Fruit fly (Drosophila melanogaster): ENCODE measurements around the gene nSyb.

nSyb gene

dm6 chr3L:1647276-1647919 lies 9.8 kb upstream of the nSyb start, which contains the start of the genes CG17249 and Bro (continued):
- TF ChIP-seq CHES-1-like (GFP tag; optimal IDR thresholded peaks at IDR 0.05) (peak; percentile 55), Adf1 (GFP tag; IDR thresholded peaks at IDR 0.05) (no peak), CG7372 (GFP tag; IDR thresholded peaks at IDR 0.05) (no peak), CG9727 (GFP tag; optimal IDR thresholded peaks at IDR 0.05) (no peak), CG18011 (GFP tag; optimal IDR thresholded peaks at IDR 0.05) (no peak), CG12104 (GFP tag; optimal IDR thresholded peaks at IDR 0.05) (peak; percentile 18), Side (GFP tag; optimal IDR thresholded peaks at IDR 0.05) (peak; percentile 24), danr (GFP tag; IDR thresholded peaks at IDR 0.05) (no peak), seq (GFP tag; IDR thresholded peaks at IDR 0.05) (no peak), lab (GFP tag; optimal IDR thresholded peaks at IDR 0.05) (no peak), CG17829 (tag; optimal IDR thresholded peaks at IDR 0.05) (peak; percentile 3), rib (GFP tag; IDR thresholded peaks at IDR 0.05) (no peak), Tbp (GFP tag; optimal IDR thresholded peaks at IDR 0.05) (no peak), CG10959 (GFP tag; IDR thresholded peaks at IDR 0.05) (no peak), Fer2 (tag; optimal IDR thresholded peaks at IDR 0.05) (no peak), CG14667 (GFP tag; IDR thresholded peaks at IDR 0.05) (no peak), GATAe (GFP tag; conservative IDR thresholded peaks at IDR 0.05) (no peak), CG32532 (GFP tag; IDR thresholded peaks at IDR 0.05) (no peak), CG9215 (GFP tag; IDR thresholded peaks at IDR 0.05) (no peak), sens (GFP tag) (peak; percentile 55), CG18599 (GFP tag; optimal IDR thresholded peaks at IDR 0.05) (no peak), ci (GFP tag; IDR thresholded peaks at IDR 0.05) (peak; percentile 23; the same call in 1 of the 3 replicates), Xbp1 (GFP tag; optimal IDR thresholded peaks at IDR 0.05) (peak; percentile 68), bcd (GFP tag; optimal IDR thresholded peaks at IDR 0.05) (no peak), chm (GFP tag; IDR thresholded peaks at IDR 0.05) (no peak), crc (GFP tag; optimal IDR thresholded peaks at IDR 0.05) (no peak), ftz-f1 (GFP tag; optimal IDR thresholded peaks at IDR 0.05) (no peak), chif (GFP tag; optimal IDR thresholded peaks at IDR 0.05) (no peak), zen2 (GFP tag; IDR thresholded peaks at IDR 0.05; ENCODE audit: partially characterized antibody) (no peak), hth (optimal IDR thresholded peaks at IDR 0.05) (no peak), jing (GFP tag; optimal IDR thresholded peaks at IDR 0.05) (no peak), CG12942 (GFP tag; optimal IDR thresholded peaks at IDR 0.05) (peak; percentile 9), Hand (GFP tag; optimal IDR thresholded peaks at IDR 0.05) (no peak), pho (GFP tag; optimal IDR thresholded peaks at IDR 0.05) (peak; percentile 50), zf30C (GFP tag; optimal IDR thresholded peaks at IDR 0.05) (no peak), CG8944 (GFP tag; optimal IDR thresholded peaks at IDR 0.05) (peak; percentile 9), zen (tag; optimal IDR thresholded peaks at IDR 0.05) (no peak), nerfin-2 (GFP tag; IDR thresholded peaks at IDR 0.05; ENCODE audit: partially characterized antibody) (no peak), ab (GFP tag; optimal IDR thresholded peaks at IDR 0.05) (no peak), CG12744 (GFP tag; optimal IDR thresholded peaks at IDR 0.05) (no peak), fru (optimal IDR thresholded peaks at IDR 0.05) (no peak), CG10209 (GFP tag; optimal IDR thresholded peaks at IDR 0.05) (no peak), Jarid2 (GFP tag; optimal IDR thresholded peaks at IDR 0.05) (no peak), Fer3 (tag; optimal IDR thresholded peaks at IDR 0.05) (no peak), CG6813 (GFP tag; optimal IDR thresholded peaks at IDR 0.05) (no peak), tgo (GFP tag; IDR thresholded peaks at IDR 0.05) (no peak), Sry-δ (GFP tag; optimal IDR thresholded peaks at IDR 0.05) (peak; percentile 37), Dek (tag; optimal IDR thresholded peaks at IDR 0.05) (no peak), CG10366 (GFP tag; IDR thresholded peaks at IDR 0.05) (no peak), cwo (GFP tag; optimal IDR thresholded peaks at IDR 0.05) (no peak), repo (GFP tag; optimal IDR thresholded peaks at IDR 0.05) (no peak)
